Worm (Caenorhabditis elegans): ENCODE measurements around the gene tsp-20.
A peak's percentile ranks its signal among the peaks of the same experiment; 100 is the strongest.

Gene tsp-20

ce11 chrX:12033937-12034336, at the start of gene tsp-20:
Gene tsp-20 (minus strand): TSS chrX:12034037.
- TF ChIP-seq lin-15B (tag; optimal IDR thresholded peaks at IDR 0.05) (no peak), nhr-12 (tag; optimal IDR thresholded peaks at IDR 0.05) (no peak), ZK546.5 (tag; optimal IDR thresholded peaks at IDR 0.05) (no peak)

ce11 chrX:12082813-12083212, 49.0 kb upstream of the tsp-20 start:
- TF ChIP-seq fkh-10 (GFP tag; optimal IDR thresholded peaks at IDR 0.05): peak; percentile 78
- no peak for TF ChIP-seq jun-1 (tag; optimal IDR thresholded peaks at IDR 0.05)
- peak; percentile 25 for TF ChIP-seq nfya-1 (tag; optimal IDR thresholded peaks at IDR 0.05; ENCODE audit: insufficient read depth)

- TF ChIP-seq unc-62 (GFP tag; optimal IDR thresholded peaks at IDR 0.05) (no peak), elt-1 (tag; optimal IDR thresholded peaks at IDR 0.05) (peak; percentile 66)
Measured at ce11 chrX:12081250-12081649, 47.4 kb upstream of the tsp-20 start.

- TF ChIP-seq lin-15B (tag; optimal IDR thresholded peaks at IDR 0.05) (no peak), lin-39 (tag; optimal IDR thresholded peaks at IDR 0.05) (no peak), ZK546.5 (tag; optimal IDR thresholded peaks at IDR 0.05) (no peak), egl-27 (tag; optimal IDR thresholded peaks at IDR 0.05) (no peak), nhr-23 (tag; optimal IDR thresholded peaks at IDR 0.05) (peak; percentile 24), fos-1 (tag; optimal IDR thresholded peaks at IDR 0.05) (no peak), ztf-11 (tag; optimal IDR thresholded peaks at IDR 0.05) (no peak), nhr-237 (tag; optimal IDR thresholded peaks at IDR 0.05) (no peak), fkh-2 (tag; optimal IDR thresholded peaks at IDR 0.05) (no peak), egl-5 (tag; optimal IDR thresholded peaks at IDR 0.05) (no peak), ama-1 (optimal IDR thresholded peaks at IDR 0.05) (no peak), sea-2 (GFP tag; optimal IDR thresholded peaks at IDR 0.05) (no peak), aly-2 (tag; optimal IDR thresholded peaks at IDR 0.05) (no peak), ztf-4 (tag; optimal IDR thresholded peaks at IDR 0.05) (no peak), nhr-25 (tag; optimal IDR thresholded peaks at IDR 0.05) (peak; percentile 71), pqm-1 (tag; optimal IDR thresholded peaks at IDR 0.05) (no peak), nfya-1 (tag; optimal IDR thresholded peaks at IDR 0.05; ENCODE audit: insufficient read depth) (peak; percentile 43)
Measured at ce11 chrX:12080581-12081162, 46.8 kb upstream of the tsp-20 start.

- TF ChIP-seq egl-5 (tag; optimal IDR thresholded peaks at IDR 0.05): no peak
- TF ChIP-seq mdl-1 (tag; optimal IDR thresholded peaks at IDR 0.05): no peak
- no peak for TF ChIP-seq snpc-4 (tag; optimal IDR thresholded peaks at IDR 0.05)
- no peak for TF ChIP-seq ztf-11 (tag; optimal IDR thresholded peaks at IDR 0.05)
- no peak for TF ChIP-seq ceh-16 (tag; optimal IDR thresholded peaks at IDR 0.05)
- TF ChIP-seq ztf-4 (tag; optimal IDR thresholded peaks at IDR 0.05): no peak
- TF ChIP-seq aly-2 (tag; optimal IDR thresholded peaks at IDR 0.05): no peak
- TF ChIP-seq jun-1 (tag; optimal IDR thresholded peaks at IDR 0.05): no peak
- TF ChIP-seq nhr-237 (tag; optimal IDR thresholded peaks at IDR 0.05): no peak
- no peak for TF ChIP-seq lin-39 (tag; optimal IDR thresholded peaks at IDR 0.05)
- TF ChIP-seq nhr-43 (tag; optimal IDR thresholded peaks at IDR 0.05; ENCODE audit: poor library complexity, severe bottlenecking): no peak
- TF ChIP-seq ceh-9 (tag; optimal IDR thresholded peaks at IDR 0.05): no peak
- TF ChIP-seq sea-2 (GFP tag; optimal IDR thresholded peaks at IDR 0.05): no peak
Measured at ce11 chrX:12073764-12074163, 39.9 kb upstream of the tsp-20 start, which contains the start of gene tmem-145. Gene tmem-145 (minus strand): TSS chrX:12073864.

- TF ChIP-seq elt-3 (tag; optimal IDR thresholded peaks at IDR 0.05) (no peak), nhr-43 (tag; optimal IDR thresholded peaks at IDR 0.05; ENCODE audit: poor library complexity, severe bottlenecking) (no peak), hmg-11 (tag; optimal IDR thresholded peaks at IDR 0.05) (no peak), jun-1 (tag; optimal IDR thresholded peaks at IDR 0.05) (no peak), daf-12 (tag; optimal IDR thresholded peaks at IDR 0.05) (no peak), ztf-11 (tag; optimal IDR thresholded peaks at IDR 0.05) (no peak), nhr-25 (tag; optimal IDR thresholded peaks at IDR 0.05) (no peak), elt-2 (tag; optimal IDR thresholded peaks at IDR 0.05) (no peak), zag-1 (tag; optimal IDR thresholded peaks at IDR 0.05) (no peak), fkh-10 (GFP tag; optimal IDR thresholded peaks at IDR 0.05) (no peak), R02D3.7 (tag; optimal IDR thresholded peaks at IDR 0.05) (no peak), nfya-1 (tag; optimal IDR thresholded peaks at IDR 0.05; ENCODE audit: insufficient read depth) (no peak), nhr-23 (tag; optimal IDR thresholded peaks at IDR 0.05) (no peak), mdl-1 (tag; optimal IDR thresholded peaks at IDR 0.05) (no peak), egl-27 (tag; optimal IDR thresholded peaks at IDR 0.05) (no peak), ama-1 (optimal IDR thresholded peaks at IDR 0.05) (no peak), fkh-2 (tag; optimal IDR thresholded peaks at IDR 0.05) (no peak), lsy-12 (tag; optimal IDR thresholded peaks at IDR 0.05) (no peak), ceh-16 (tag; optimal IDR thresholded peaks at IDR 0.05) (no peak)
Measured at ce11 chrX:12068250-12068649, 34.4 kb upstream of the tsp-20 start, which contains the start of gene lgc-24. Gene lgc-24 (plus strand): TSS chrX:12068550.
